Fruit fly (Drosophila melanogaster): ENCODE data around the gene CG31867.

DNA sequence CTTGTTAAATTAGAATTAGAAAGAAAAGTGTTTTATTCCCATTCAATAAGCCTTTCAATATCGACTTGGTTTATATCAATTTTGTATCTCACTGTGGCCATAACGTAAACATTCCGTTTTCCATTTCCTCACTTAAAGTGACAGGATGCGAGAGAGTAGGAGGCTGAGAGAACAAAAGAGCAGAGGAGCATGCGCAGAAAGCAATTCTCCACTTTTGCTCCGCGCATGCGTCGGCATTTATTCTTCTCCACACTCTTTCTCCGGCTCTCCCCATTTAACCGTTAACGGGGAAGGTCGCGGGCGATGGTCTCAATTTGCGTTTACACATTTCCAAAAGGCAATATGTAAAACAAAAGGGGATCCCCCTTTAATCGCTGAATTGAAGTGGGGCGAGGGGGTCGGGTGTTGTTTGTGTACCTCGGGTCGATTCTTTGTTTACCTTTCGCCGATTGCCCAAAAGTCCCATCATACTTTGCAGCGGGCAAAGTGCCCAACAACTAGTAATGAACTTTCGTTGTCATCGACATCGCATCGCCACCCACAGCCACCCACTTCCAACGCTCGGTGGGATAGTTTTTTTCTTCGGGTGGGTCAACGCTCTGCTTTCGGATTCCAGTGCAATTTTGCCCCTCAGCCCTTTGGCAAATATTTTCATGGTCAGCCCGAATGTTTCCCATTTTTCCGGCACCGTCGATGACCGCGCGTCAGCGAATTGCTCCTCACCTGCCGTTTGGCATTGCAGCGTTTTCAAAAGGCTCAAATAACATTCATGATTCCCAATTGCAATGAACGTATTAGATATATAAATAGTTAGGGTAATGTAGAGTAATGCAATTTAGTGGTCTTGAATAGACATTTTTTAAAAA is 23.7 kb upstream of the CG31867 start:
- TF ChIP-seq sage (GFP tag; optimal IDR thresholded peaks at IDR 0.05): no peak
- TF ChIP-seq Vsx2 (GFP tag; optimal IDR thresholded peaks at IDR 0.05; ENCODE audit: partially characterized antibody): peak; percentile 87
- no peak for TF ChIP-seq Jra (GFP tag; optimal IDR thresholded peaks at IDR 0.05)
- TF ChIP-seq Hnf4 (GFP tag; optimal IDR thresholded peaks at IDR 0.05): no peak
- TF ChIP-seq CG9705 (GFP tag; optimal IDR thresholded peaks at IDR 0.05): no peak
- no peak for TF ChIP-seq h (GFP tag; optimal IDR thresholded peaks at IDR 0.05)
